Worm (Caenorhabditis elegans) whole organism, L2 larva: ENCODE results near the gene F32D8.2.

ENCODE experiments used
- C34F6.9 ChIP-seq: fragments of 150-350 bp; optimal IDR thresholded peaks from 2 replicates; lab custom pipeline; 2014; ENCODE audit warnings: missing biosample characterization, missing genetic modification characterization
- F13H6.1 ChIP-seq: sonication (generic microtip); optimal IDR thresholded peaks from 2 replicates; lab custom pipeline; 2016; ENCODE audit warnings: missing genetic modification characterization, missing compliant biosample characterization
- R02D3.7 ChIP-seq: fragments of 150-350 bp; optimal IDR thresholded peaks from 2 replicates; lab custom pipeline; 2014; ENCODE audit warnings: missing biosample characterization, missing genetic modification characterization
- ZK546.5 ChIP-seq: sonication (generic microtip); optimal IDR thresholded peaks from 2 replicates; lab custom pipeline; 2017; ENCODE audit warnings: missing biosample characterization, missing genetic modification characterization
- alr-1 ChIP-seq: fragments of 150-350 bp; optimal IDR thresholded peaks from 2 replicates; lab custom pipeline; 2014; ENCODE audit warnings: missing biosample characterization, missing genetic modification characterization
- aly-2 ChIP-seq: fragments of 150-350 bp; optimal IDR thresholded peaks from 2 replicates; lab custom pipeline; 2014; ENCODE audit warnings: missing biosample characterization, missing genetic modification characterization
- ama-1 ChIP-seq: fragments of 150-350 bp; optimal IDR thresholded peaks from 2 replicates; lab custom pipeline; 2018; ENCODE audit warnings: inconsistent platforms
- blmp-1 ChIP-seq: sonication (generic microtip); optimal IDR thresholded peaks from 2 replicates; lab custom pipeline; 2017; ENCODE audit warnings: missing genetic modification characterization, mild to moderate bottlenecking, missing compliant biosample characterization, antibody characterized with exemption, moderate library complexity; ENCODE audit not compliant: insufficient read depth
- ceh-82 ChIP-seq: fragments of 150-350 bp; optimal IDR thresholded peaks from 2 replicates; lab custom pipeline; 2014; ENCODE audit warnings: missing biosample characterization, missing genetic modification characterization
- crh-2 ChIP-seq: sonication (generic microtip); optimal IDR thresholded peaks from 2 replicates; lab custom pipeline; 2017; ENCODE audit warnings: missing biosample characterization, missing genetic modification characterization
- dmd-4 ChIP-seq: sonication (generic microtip); optimal IDR thresholded peaks from 2 replicates; lab custom pipeline; 2017; ENCODE audit warnings: missing biosample characterization, missing genetic modification characterization
- egl-27 ChIP-seq: sonication (generic microtip); optimal IDR thresholded peaks from 3 replicates; lab custom pipeline; 2017; ENCODE audit warnings: missing biosample characterization, missing genetic modification reagents, missing genetic modification characterization
- fos-1 ChIP-seq: fragments of 150-350 bp; optimal IDR thresholded peaks from 2 replicates; lab custom pipeline; 2014; ENCODE audit warnings: missing biosample characterization, missing genetic modification characterization
- gmeb-1 ChIP-seq: fragments of 150-350 bp; optimal IDR thresholded peaks from 2 replicates; lab custom pipeline; 2014; ENCODE audit warnings: missing biosample characterization, missing genetic modification characterization
- lin-11 ChIP-seq: fragments of 150-350 bp; sonication (generic microtip); optimal IDR thresholded peaks from 2 replicates; lab custom pipeline; 2014; ENCODE audit warnings: missing biosample characterization, missing genetic modification characterization, inconsistent platforms, mixed read lengths
- lin-13 ChIP-seq: fragments of 150-350 bp; optimal IDR thresholded peaks from 2 replicates; lab custom pipeline; 2014; ENCODE audit warnings: missing biosample characterization, missing genetic modification reagents, missing genetic modification characterization
- lin-39 ChIP-seq: fragments of 150-350 bp; optimal IDR thresholded peaks from 2 replicates; lab custom pipeline; 2014; ENCODE audit warnings: missing biosample characterization, missing genetic modification reagents, missing genetic modification characterization
- lsy-2 ChIP-seq, 2 experiments: fragments of 150-350 bp in 1 of 2; sonication (generic microtip) in 1 of 2; optimal IDR thresholded peaks; 2 replicates each; lab custom pipeline; 2014 to 2017; ENCODE audit warnings: missing biosample characterization in 2 of 2, missing genetic modification characterization in 2 of 2
- mab-5 ChIP-seq: fragments of 150-350 bp; optimal IDR thresholded peaks from 2 replicates; lab custom pipeline; 2014; ENCODE audit warnings: missing biosample characterization, missing genetic modification characterization
- mbf-1 ChIP-seq: sonication (generic microtip); optimal IDR thresholded peaks from 2 replicates; lab custom pipeline; 2017; ENCODE audit warnings: missing biosample characterization, missing genetic modification characterization
- mdl-1 ChIP-seq, 2 experiments: fragments of 150-350 bp in 1 of 2; sonication (generic microtip) in 1 of 2; optimal IDR thresholded peaks; 2 replicates each; lab custom pipeline; 2017; ENCODE audit warnings: missing biosample characterization in 2 of 2, missing genetic modification characterization in 2 of 2
- nhr-10 ChIP-seq: sonication (generic microtip); optimal IDR thresholded peaks from 2 replicates; lab custom pipeline; 2017; ENCODE audit warnings: missing biosample characterization, missing genetic modification characterization
- nhr-12 ChIP-seq: fragments of 150-350 bp; optimal IDR thresholded peaks from 2 replicates; lab custom pipeline; 2014; ENCODE audit warnings: missing biosample characterization, missing genetic modification characterization
- nhr-129 ChIP-seq: fragments of 150-350 bp; optimal IDR thresholded peaks from 2 replicates; lab custom pipeline; 2014; ENCODE audit warnings: missing biosample characterization, missing genetic modification characterization
- nhr-21 ChIP-seq: fragments of 150-350 bp; optimal IDR thresholded peaks from 2 replicates; lab custom pipeline; 2014; ENCODE audit warnings: missing biosample characterization, missing genetic modification characterization
- nhr-23 ChIP-seq: fragments of 150-350 bp; optimal IDR thresholded peaks from 2 replicates; lab custom pipeline; 2014; ENCODE audit warnings: missing biosample characterization, missing genetic modification reagents, missing genetic modification characterization
- nhr-237 ChIP-seq: fragments of 150-350 bp; optimal IDR thresholded peaks from 2 replicates; lab custom pipeline; 2014; ENCODE audit warnings: missing biosample characterization, missing genetic modification characterization
- nhr-25 ChIP-seq: fragments of 150-350 bp; sonication (generic microtip); optimal IDR thresholded peaks from 3 replicates; lab custom pipeline; 2014; ENCODE audit warnings: missing biosample characterization, missing genetic modification characterization
- nhr-6 ChIP-seq: fragments of 150-350 bp; optimal IDR thresholded peaks from 2 replicates; lab custom pipeline; 2014; ENCODE audit warnings: missing biosample characterization, missing genetic modification characterization
- nhr-77 ChIP-seq: fragments of 150-350 bp; optimal IDR thresholded peaks from 2 replicates; lab custom pipeline; 2014; ENCODE audit warnings: missing biosample characterization, missing genetic modification characterization
- peb-1 ChIP-seq: fragments of 150-350 bp; optimal IDR thresholded peaks from 2 replicates; lab custom pipeline; 2014; ENCODE audit warnings: missing biosample characterization, missing genetic modification characterization
- sem-4 ChIP-seq: fragments of 150-350 bp; optimal IDR thresholded peaks from 2 replicates; lab custom pipeline; 2014; ENCODE audit warnings: missing biosample characterization, missing genetic modification reagents, missing genetic modification characterization
- skn-1 ChIP-seq: sonication (generic microtip); optimal IDR thresholded peaks from 2 replicates; lab custom pipeline; 2017; ENCODE audit warnings: missing biosample characterization, missing genetic modification characterization
- sma-3 ChIP-seq: sonication (generic microtip); optimal IDR thresholded peaks from 2 replicates; lab custom pipeline; 2016; ENCODE audit warnings: missing genetic modification reagents, missing genetic modification characterization, missing compliant biosample characterization
- sma-9 ChIP-seq, 2 experiments: fragments of 150-350 bp in 1 of 2; sonication (generic microtip) in 1 of 2; optimal IDR thresholded peaks; 2 replicates each; lab custom pipeline; 2014 to 2016; ENCODE audit warnings: missing genetic modification characterization in 2 of 2, mild to moderate bottlenecking in 1 of 2, missing biosample characterization in 1 of 2, missing compliant biosample characterization in 1 of 2, missing genetic modification reagents in 1 of 2, moderate library complexity in 1 of 2
- snpc-4 ChIP-seq: fragments of 150-350 bp; optimal IDR thresholded peaks from 2 replicates; lab custom pipeline; 2014; ENCODE audit warnings: missing biosample characterization, missing genetic modification characterization
- unc-39 ChIP-seq: fragments of 150-350 bp; optimal IDR thresholded peaks from 2 replicates; lab custom pipeline; 2014; ENCODE audit warnings: missing biosample characterization, missing genetic modification characterization
- unc-55 ChIP-seq: fragments of 150-350 bp; sonication (generic microtip); optimal IDR thresholded peaks from 3 replicates; lab custom pipeline; 2014; ENCODE audit warnings: missing biosample characterization, missing genetic modification reagents, missing genetic modification characterization
- unc-62 ChIP-seq: fragments of 150-350 bp; optimal IDR thresholded peaks from 2 replicates; lab custom pipeline; 2014; ENCODE audit warnings: missing biosample characterization, missing genetic modification reagents, missing genetic modification characterization
- zag-1 ChIP-seq: fragments of 150-350 bp; optimal IDR thresholded peaks from 2 replicates; lab custom pipeline; 2014; ENCODE audit warnings: missing biosample characterization, missing genetic modification characterization
- ztf-1 ChIP-seq: fragments of 200-800 bp; sonication (Bioruptor generic); conservative IDR thresholded peaks from 2 replicates; pipeline ENCODE4 v1.3.6; 2022; ENCODE audit warnings: missing genetic modification characterization, missing compliant biosample characterization
- ztf-11 ChIP-seq: sonication (generic microtip); optimal IDR thresholded peaks from 2 replicates; lab custom pipeline; 2017; ENCODE audit warnings: missing biosample characterization, missing genetic modification characterization
- ztf-4 ChIP-seq: fragments of 150-350 bp; optimal IDR thresholded peaks from 2 replicates; lab custom pipeline; 2014; ENCODE audit warnings: missing biosample characterization, missing genetic modification characterization

The F32D8.2 gene

DNA sequence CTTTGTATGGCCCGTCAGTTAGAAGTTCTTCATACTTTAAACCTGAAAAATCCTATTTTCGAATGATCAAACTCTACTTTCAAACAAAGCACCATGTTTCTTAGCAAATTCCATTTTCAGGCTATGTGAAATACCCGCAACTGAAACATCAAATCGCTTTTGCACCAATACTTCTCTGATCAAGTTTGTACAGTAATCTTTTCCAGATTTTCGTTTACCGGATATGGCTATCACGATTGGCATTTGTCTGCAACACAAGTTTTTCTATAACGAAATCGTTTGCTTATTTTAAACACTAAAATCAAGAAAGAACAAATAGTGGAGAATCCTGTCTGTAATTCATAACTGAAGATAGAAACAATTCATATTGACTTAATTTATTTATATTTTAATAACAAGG lies 12.7 kb downstream of the F32D8.2 start, which contains the start of gene F32D8.13:
TSS of gene F32D8.13 (minus strand) at position 249 of the 400 bp plus-strand sequence.
- peak; percentile 10 for TF ChIP-seq ZK546.5 (tag; lab: Kevin White, UChicago)
- no peak for TF ChIP-seq ceh-82 (tag; lab: Kevin White, UChicago)
- TF ChIP-seq nhr-25 (tag; lab: Kevin White, UChicago): peak; percentile 17
- TF ChIP-seq fos-1: no peak
- no peak for TF ChIP-seq unc-55 (GFP tag; lab: Kevin White, UChicago)
- peak; percentile 0 for TF ChIP-seq gmeb-1
- no peak for TF ChIP-seq lin-13 (GFP tag; lab: Kevin White, UChicago)
- no peak for TF ChIP-seq mab-5
- TF ChIP-seq mbf-1: no peak
- no peak for TF ChIP-seq skn-1 (tag; lab: Kevin White, UChicago)
- TF ChIP-seq ama-1 (lab: Kevin White, UChicago): peak; percentile 56
- peak in 1 of 2 experiments; percentile 0 for TF ChIP-seq lsy-2 (tag; optimal IDR thresholded peaks at IDR 0.05; lab: Kevin White, UChicago)
- no peak for TF ChIP-seq ztf-11
- TF ChIP-seq alr-1: no peak

DNA sequence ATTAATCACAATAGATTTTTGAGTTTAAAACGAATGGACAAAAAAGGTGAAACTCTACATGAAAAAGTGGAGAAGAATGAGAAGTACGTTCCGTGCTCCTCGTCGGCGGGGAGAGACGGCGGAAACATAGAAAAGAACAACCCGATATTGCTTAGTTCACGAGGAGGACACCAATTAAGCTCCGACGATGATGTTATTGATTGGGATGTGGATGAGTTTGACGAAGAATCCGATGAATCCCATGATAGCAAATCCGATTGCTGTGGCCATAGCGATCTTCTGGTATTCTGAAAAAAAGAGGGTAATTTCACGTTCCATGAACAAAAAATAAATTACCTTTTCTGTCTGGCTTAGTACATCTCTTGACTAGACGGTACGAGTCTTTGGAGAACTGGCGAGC lies 13.1 kb downstream of the F32D8.2 start:
- no peak for TF ChIP-seq sma-3 (GFP tag; lab: Kevin White, UChicago)
- no peak for TF ChIP-seq nhr-21 (tag; lab: Kevin White, UChicago)
- no peak for TF ChIP-seq ceh-82 (tag; lab: Kevin White, UChicago)
- no peak for TF ChIP-seq nhr-237 (tag; lab: Kevin White, UChicago)
- no peak for TF ChIP-seq nhr-129 (tag; lab: Kevin White, UChicago)
- TF ChIP-seq ztf-4 (tag; lab: Kevin White, UChicago): no peak
- no peak for TF ChIP-seq snpc-4 (tag; lab: Kevin White, UChicago)
- no peak for TF ChIP-seq aly-2 (tag; lab: Kevin White, UChicago)
- no peak for TF ChIP-seq C34F6.9 (tag; lab: Kevin White, UChicago)
- TF ChIP-seq unc-39 (tag; lab: Kevin White, UChicago): no peak
- no peak for TF ChIP-seq lin-11
- no peak for TF ChIP-seq nhr-25 (tag; lab: Kevin White, UChicago)
- TF ChIP-seq unc-62 (GFP tag; lab: Kevin White, UChicago): no peak
- no peak for TF ChIP-seq crh-2 (tag; lab: Kevin White, UChicago)
- no peak for TF ChIP-seq nhr-23
- no peak for TF ChIP-seq ztf-1 (GFP tag; lab: Robert Waterston, UW)
- TF ChIP-seq unc-55 (GFP tag; lab: Kevin White, UChicago): no peak
- no peak for TF ChIP-seq skn-1 (tag; lab: Kevin White, UChicago)
- no peak for TF ChIP-seq nhr-77 (tag; lab: Kevin White, UChicago)

DNA sequence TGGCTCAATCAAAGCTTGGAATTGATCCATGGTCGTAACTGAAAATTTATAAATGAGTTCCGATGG lies 13.4 kb downstream of the F32D8.2 start, which contains the start of gene sec-61.G:
TSS of gene sec-61.G (minus strand) at position 38 of the 66 bp plus-strand sequence.
- no peak for TF ChIP-seq R02D3.7 (tag; lab: Kevin White, UChicago)
- TF ChIP-seq nhr-10 (tag; lab: Kevin White, UChicago): no peak
- TF ChIP-seq ztf-11: no peak
- no peak for TF ChIP-seq ZK546.5 (tag; lab: Kevin White, UChicago)
- TF ChIP-seq aly-2 (tag; lab: Kevin White, UChicago): no peak
- TF ChIP-seq nhr-25 (tag; lab: Kevin White, UChicago): no peak
- TF ChIP-seq mab-5: no peak
- TF ChIP-seq lsy-2 (tag; optimal IDR thresholded peaks at IDR 0.05; lab: Kevin White, UChicago): no peak
- no peak for TF ChIP-seq unc-39 (tag; lab: Kevin White, UChicago)
- no peak for TF ChIP-seq blmp-1
- TF ChIP-seq skn-1 (tag; lab: Kevin White, UChicago): no peak
- TF ChIP-seq lin-11: no peak
- no peak for TF ChIP-seq mdl-1 (tag; optimal IDR thresholded peaks at IDR 0.05; lab: Kevin White, UChicago)
- TF ChIP-seq ama-1 (lab: Kevin White, UChicago): no peak
- TF ChIP-seq, all 48 proteins: peak for 0

DNA sequence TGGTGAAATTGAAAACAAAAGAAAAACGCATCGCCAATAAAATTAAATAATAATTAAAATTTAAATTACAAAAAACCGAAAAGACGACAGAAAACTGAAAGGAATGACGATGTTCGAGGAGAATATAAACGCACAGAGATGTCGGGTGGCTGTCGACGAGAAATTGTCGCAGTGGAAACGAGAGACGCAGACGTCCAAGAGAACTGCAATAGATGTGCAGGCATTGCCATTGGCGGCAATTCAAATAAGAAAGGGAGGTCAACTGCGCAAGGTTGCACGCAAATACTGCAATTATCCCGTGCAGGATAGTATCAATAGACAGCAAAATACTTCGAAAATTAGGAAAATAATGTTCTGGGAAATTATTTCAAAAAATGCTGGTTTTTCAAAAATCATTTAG lies 13.6 kb downstream of the F32D8.2 start:
- TF ChIP-seq gmeb-1 (peak; percentile 100), ama-1 (lab: Kevin White, UChicago) (peak; percentile 80), nhr-129 (tag; lab: Kevin White, UChicago) (peak; percentile 98), peb-1 (tag; lab: Kevin White, UChicago) (peak; percentile 40), ceh-82 (tag; lab: Kevin White, UChicago) (peak; percentile 93), R02D3.7 (tag; lab: Kevin White, UChicago) (peak; percentile 71), mbf-1 (no peak), nhr-6 (tag; lab: Kevin White, UChicago) (peak; percentile 97), snpc-4 (tag; lab: Kevin White, UChicago) (peak; percentile 89), nhr-21 (tag; lab: Kevin White, UChicago) (peak; percentile 99), mdl-1 (tag; optimal IDR thresholded peaks at IDR 0.05; lab: Kevin White, UChicago) (peak; percentile 74 to 90), nhr-25 (tag; lab: Kevin White, UChicago) (peak; percentile 99), dmd-4 (tag; lab: Kevin White, UChicago) (peak; percentile 58), F13H6.1 (peak; percentile 98), skn-1 (tag; lab: Kevin White, UChicago) (peak; percentile 80), sma-9 (GFP tag; optimal IDR thresholded peaks at IDR 0.05; lab: Kevin White, UChicago) (peak; percentile 100), sma-9 (tag; optimal IDR thresholded peaks at IDR 0.05; lab: Kevin White, UChicago) (no peak), aly-2 (tag; lab: Kevin White, UChicago) (peak; percentile 19), nhr-77 (tag; lab: Kevin White, UChicago) (peak; percentile 92), mab-5 (peak; percentile 97), nhr-237 (tag; lab: Kevin White, UChicago) (peak; percentile 85), egl-27 (tag; lab: Kevin White, UChicago) (peak; percentile 97), lin-39 (tag; lab: Kevin White, UChicago) (peak; percentile 53), ztf-1 (GFP tag; lab: Robert Waterston, UW) (no peak), sem-4 (tag; lab: Kevin White, UChicago) (peak; percentile 98), fos-1 (peak; percentile 98), ztf-11 (peak; percentile 71), sma-3 (GFP tag; lab: Kevin White, UChicago) (peak; percentile 99), lsy-2 (tag; optimal IDR thresholded peaks at IDR 0.05; lab: Kevin White, UChicago) (peak; percentile 95 to 98), nhr-12 (tag; lab: Kevin White, UChicago) (peak; percentile 79), unc-39 (tag; lab: Kevin White, UChicago) (no peak), zag-1 (tag; lab: Kevin White, UChicago) (peak; percentile 94), ztf-4 (tag; lab: Kevin White, UChicago) (peak; percentile 97), unc-55 (GFP tag; lab: Kevin White, UChicago) (peak; percentile 100), alr-1 (no peak)
